Worm (Caenorhabditis elegans) whole organism, early embryonic: ENCODE data around the gene cdka-1.

ENCODE experiments used
- ama-1 ChIP-seq: fragments of 150-350 bp; optimal IDR thresholded peaks from 2 replicates; lab custom pipeline; 2014
- hmg-4 ChIP-seq: fragments of 200-800 bp; sonication (Bioruptor generic); optimal IDR thresholded peaks from 2 replicates; lab custom pipeline; 2018; ENCODE audit warnings: mild to moderate bottlenecking, missing genetic modification characterization, missing compliant biosample characterization
- scrt-1 ChIP-seq: fragments of 200-800 bp; sonication (Bioruptor generic); IDR thresholded peaks from 2 replicates; pipeline ENCODE4 v1.3.6; 2022; ENCODE audit warnings: missing genetic modification characterization, missing compliant biosample characterization
- tra-4 ChIP-seq: sonication (generic microtip); optimal IDR thresholded peaks from 2 replicates; lab custom pipeline; 2017; ENCODE audit warnings: missing genetic modification characterization, missing compliant biosample characterization

- TF ChIP-seq scrt-1 (GFP tag; lab: Robert Waterston, UW) (no peak), hmg-4 (no peak), tra-4 (tag; lab: Kevin White, UChicago) (no peak), ama-1 (lab: Kevin White, UChicago) (no peak)
These were observed 8.6 kb upstream of the cdka-1 start, which contains the start of gene ppm-2 for ce11 chrIII:4649811-4650544.
